Fruit fly (Drosophila melanogaster) whole organism, embryonic: ENCODE data around the gene CG16775.

ENCODE experiments used
- C15 ChIP-seq: fragments of 200-800 bp; sonication (Bioruptor generic); IDR thresholded peaks from 3 replicates; pipeline ENCODE4 v1.3.6; 2022; ENCODE audit warnings: missing biosample characterization, missing genetic modification characterization
- CG11695 ChIP-seq: fragments of 200-800 bp; sonication (Bioruptor generic); IDR thresholded peaks from 3 replicates; pipeline ENCODE4 v1.3.6; 2022; ENCODE audit warnings: missing biosample characterization, missing genetic modification characterization
- CG12104 ChIP-seq: fragments of 200-800 bp; sonication (Bioruptor generic); optimal IDR thresholded peaks from 3 replicates; lab custom pipeline; 2016; ENCODE audit warnings: missing biosample characterization, missing genetic modification characterization
- CG16813 ChIP-seq: fragments of 200-800 bp; sonication (Bioruptor generic); IDR thresholded peaks from 3 replicates; pipeline ENCODE4 v1.3.6; 2022; ENCODE audit warnings: missing biosample characterization, missing genetic modification characterization; ENCODE audit not compliant: partially characterized antibody
- CG2678 ChIP-seq: fragments of 200-800 bp; sonication (Bioruptor generic); optimal IDR thresholded peaks from 3 replicates; lab custom pipeline; 2019; ENCODE audit warnings: missing biosample characterization, mild to moderate bottlenecking, missing genetic modification characterization, moderate library complexity
- CG31441 ChIP-seq: fragments of 200-800 bp; sonication (Bioruptor generic); IDR thresholded peaks from 2 replicates; pipeline ENCODE4 v1.3.6; 2022; ENCODE audit warnings: missing biosample characterization, missing genetic modification characterization
- CG32772 ChIP-seq: fragments of 200-800 bp; sonication (Bioruptor generic); IDR thresholded peaks from 2 replicates; pipeline ENCODE4 v1.3.6; 2022; ENCODE audit warnings: missing biosample characterization, missing genetic modification characterization
- CG3407 ChIP-seq: fragments of 200-800 bp; sonication (Bioruptor generic); optimal IDR thresholded peaks from 2 replicates; lab custom pipeline; 2018; ENCODE audit warnings: missing biosample characterization, mild to moderate bottlenecking, missing genetic modification characterization
- CG34422 ChIP-seq: fragments of 200-800 bp; sonication (Bioruptor generic); IDR thresholded peaks from 3 replicates; pipeline ENCODE4 v1.3.6; 2022; ENCODE audit warnings: missing biosample characterization, missing genetic modification characterization
- CG42726 ChIP-seq: fragments of 200-800 bp; sonication (Bioruptor generic); IDR thresholded peaks from 2 replicates; pipeline ENCODE4 v1.3.6; 2022; ENCODE audit warnings: missing biosample characterization, missing genetic modification characterization; ENCODE audit not compliant: partially characterized antibody
- CG4282 ChIP-seq: fragments of 200-800 bp; sonication (Bioruptor generic); optimal IDR thresholded peaks from 2 replicates; lab custom pipeline; 2016; ENCODE audit warnings: missing biosample characterization, missing genetic modification characterization
- CG7556 ChIP-seq: fragments of 200-800 bp; sonication (Bioruptor generic); optimal IDR thresholded peaks from 2 replicates; lab custom pipeline; 2017; ENCODE audit warnings: missing biosample characterization, mild to moderate bottlenecking, missing genetic modification characterization
- CG7745 ChIP-seq: fragments of 200-800 bp; sonication (Bioruptor generic); optimal IDR thresholded peaks from 2 replicates; lab custom pipeline; 2018; ENCODE audit warnings: missing biosample characterization, mild to moderate bottlenecking, missing genetic modification characterization, moderate library complexity
- CG7963 ChIP-seq: fragments of 200-800 bp; sonication (Bioruptor generic); IDR thresholded peaks from 3 replicates; pipeline ENCODE4 v1.3.6; 2022; ENCODE audit warnings: missing biosample characterization, missing genetic modification characterization; ENCODE audit not compliant: partially characterized antibody
- CG8924 ChIP-seq: fragments of 200-800 bp; optimal IDR thresholded peaks from 3 replicates; lab custom pipeline; 2019; ENCODE audit warnings: missing biosample characterization, mild to moderate bottlenecking, missing genetic modification characterization, moderate library complexity
- CG9215 ChIP-seq: fragments of 200-800 bp; sonication (Bioruptor generic); IDR thresholded peaks from 2 replicates; pipeline ENCODE4 v1.3.6; 2022; ENCODE audit warnings: missing biosample characterization, missing genetic modification characterization
- CG9437 ChIP-seq: fragments of 200-800 bp; sonication (Bioruptor generic); optimal IDR thresholded peaks from 2 replicates; lab custom pipeline; 2018; ENCODE audit warnings: missing biosample characterization, mild to moderate bottlenecking, missing genetic modification characterization
- Dbx ChIP-seq: fragments of 200-800 bp; sonication (Bioruptor generic); IDR thresholded peaks from 3 replicates; pipeline ENCODE4 v1.3.6; 2022; ENCODE audit warnings: missing biosample characterization, missing genetic modification characterization
- Dll ChIP-seq: fragments of 200-800 bp; sonication (Bioruptor generic); IDR thresholded peaks from 4 replicates; pipeline ENCODE4 v1.3.6; 2022; ENCODE audit warnings: missing biosample characterization, missing genetic modification characterization; ENCODE audit not compliant: partially characterized antibody
- Fer3 ChIP-seq: fragments of 200-800 bp; sonication (Bioruptor generic); optimal IDR thresholded peaks from 2 replicates; lab custom pipeline; 2018; ENCODE audit warnings: missing biosample characterization, mild to moderate bottlenecking, missing genetic modification characterization, moderate library complexity
- GATAe ChIP-seq: fragments of 200-800 bp; sonication (Bioruptor generic); conservative IDR thresholded peaks from 2 replicates; pipeline ENCODE4 v1.3.6; 2022; ENCODE audit warnings: missing biosample characterization, missing genetic modification characterization
- Gsc ChIP-seq: fragments of 200-800 bp; sonication (Bioruptor generic); IDR thresholded peaks from 2 replicates; pipeline ENCODE4 v1.3.6; 2022; ENCODE audit warnings: missing biosample characterization, missing genetic modification characterization
- Kr ChIP-seq: fragments of 200-800 bp; sonication (Bioruptor generic); optimal IDR thresholded peaks from 2 replicates; lab custom pipeline; 2017; ENCODE audit warnings: missing biosample characterization, mild to moderate bottlenecking, missing genetic modification characterization
- NC2β ChIP-seq: fragments of 200-800 bp; sonication (Bioruptor generic); optimal IDR thresholded peaks from 2 replicates; lab custom pipeline; 2016; ENCODE audit warnings: missing biosample characterization, missing genetic modification characterization
- Nf-YB ChIP-seq: fragments of 200-800 bp; sonication (Bioruptor generic); optimal IDR thresholded peaks from 3 replicates; lab custom pipeline; 2019; ENCODE audit warnings: missing biosample characterization, mild to moderate bottlenecking, missing genetic modification characterization, moderate library complexity
- Poxn ChIP-seq: fragments of 200-800 bp; sonication (Bioruptor generic); IDR thresholded peaks from 2 replicates; pipeline ENCODE4 v1.3.6; 2022; ENCODE audit warnings: missing biosample characterization, missing genetic modification characterization
- abd-A ChIP-seq: fragments of 200-800 bp; sonication (Bioruptor generic); optimal IDR thresholded peaks from 3 replicates; lab custom pipeline; 2019; ENCODE audit warnings: missing biosample characterization, mild to moderate bottlenecking, missing genetic modification characterization, moderate library complexity
- ac ChIP-seq: fragments of 200-800 bp; sonication (Bioruptor generic); optimal IDR thresholded peaks from 3 replicates; lab custom pipeline; 2017; ENCODE audit warnings: missing biosample characterization, mild to moderate bottlenecking, missing genetic modification characterization
- chinmo ChIP-seq: fragments of 200-800 bp; sonication (Bioruptor generic); IDR thresholded peaks from 4 replicates; pipeline ENCODE4 v1.3.6; 2022; ENCODE audit warnings: missing biosample characterization, missing genetic modification characterization; ENCODE audit not compliant: partially characterized antibody
- dimm ChIP-seq: fragments of 200-800 bp; sonication (Bioruptor generic); IDR thresholded peaks from 2 replicates; pipeline ENCODE4 v1.3.6; 2022; ENCODE audit warnings: missing biosample characterization, missing genetic modification characterization
- gce ChIP-seq: fragments of 200-800 bp; sonication (Bioruptor generic); IDR thresholded peaks from 3 replicates; pipeline ENCODE4 v1.3.6; 2022; ENCODE audit warnings: missing biosample characterization, missing genetic modification characterization
- grn ChIP-seq: fragments of 200-800 bp; sonication (Bioruptor generic); optimal IDR thresholded peaks from 3 replicates; lab custom pipeline; 2017; ENCODE audit warnings: missing biosample characterization, missing genetic modification characterization
- hbn ChIP-seq: fragments of 200-800 bp; sonication (Bioruptor generic); IDR thresholded peaks from 2 replicates; pipeline ENCODE4 v1.3.6; 2022; ENCODE audit warnings: missing biosample characterization, missing genetic modification characterization; ENCODE audit not compliant: partially characterized antibody
- hkb ChIP-seq, 2 experiments: fragments of 200-800 bp in 1 of 2; fragments of >200 bp in 1 of 2; sonication (Bioruptor generic) in 1 of 2; IDR thresholded peaks in 1 of 2; optimal IDR thresholded peaks in 1 of 2; 2 replicates each; pipeline versions ENCODE4 v1.3.6 to Lab custom; 2017 to 2022; ENCODE audit warnings: missing biosample characterization in 1 of 2, missing genetic modification characterization in 1 of 2
- ind ChIP-seq: fragments of 200-800 bp; sonication (Bioruptor generic); optimal IDR thresholded peaks from 3 replicates; lab custom pipeline; 2016; ENCODE audit warnings: missing biosample characterization, missing genetic modification characterization
- kay ChIP-seq: fragments of 200-800 bp; sonication (Bioruptor generic); optimal IDR thresholded peaks from 2 replicates; lab custom pipeline; 2016; ENCODE audit warnings: missing biosample characterization, missing genetic modification characterization
- lov ChIP-seq, 2 experiments: fragments of 200-800 bp in 1 of 2; fragments of >200 bp in 1 of 2; sonication (Bioruptor generic) in 1 of 2; IDR thresholded peaks in 1 of 2; optimal IDR thresholded peaks in 1 of 2; 2 replicates in 1 of 2; 3 replicates in 1 of 2; pipeline versions ENCODE4 v1.3.6 to Lab custom; 2017 to 2022; ENCODE audit warnings: missing biosample characterization in 1 of 2, missing genetic modification characterization in 1 of 2
- mirr ChIP-seq: fragments of 200-800 bp; sonication (Bioruptor generic); optimal IDR thresholded peaks from 3 replicates; lab custom pipeline; 2018; ENCODE audit warnings: missing biosample characterization, mild to moderate bottlenecking, missing genetic modification characterization
- mld ChIP-seq: fragments of 200-800 bp; sonication (Bioruptor generic); IDR thresholded peaks from 3 replicates; pipeline ENCODE4 v1.3.6; 2022; ENCODE audit warnings: missing biosample characterization, missing genetic modification characterization; ENCODE audit not compliant: partially characterized antibody
- pfk ChIP-seq: fragments of 200-800 bp; sonication (Bioruptor generic); optimal IDR thresholded peaks from 2 replicates; lab custom pipeline; 2018; ENCODE audit warnings: missing biosample characterization, mild to moderate bottlenecking, missing genetic modification characterization, moderate library complexity
- prd ChIP-seq, 3 experiments: fragments of >200 bp in 2 of 3; fragments of 200-800 bp in 1 of 3; sonication (Bioruptor generic) in 1 of 3; optimal IDR thresholded peaks in 2 of 3; IDR thresholded peaks in 1 of 3; 2 replicates in 2 of 3; 3 replicates in 1 of 3; pipeline versions ENCODE4 v1.3.6 to Lab custom; 2017 to 2022; ENCODE audit warnings: missing biosample characterization in 1 of 3, missing genetic modification characterization in 1 of 3
- schlank ChIP-seq: fragments of 200-800 bp; sonication (Bioruptor generic); optimal IDR thresholded peaks from 2 replicates; lab custom pipeline; 2018; ENCODE audit warnings: missing biosample characterization, mild to moderate bottlenecking, missing genetic modification characterization
- shn ChIP-seq: fragments of 200-800 bp; sonication (Bioruptor generic); optimal IDR thresholded peaks from 3 replicates; lab custom pipeline; 2016; ENCODE audit warnings: missing biosample characterization, missing genetic modification characterization
- sim ChIP-seq: fragments of 200-800 bp; sonication (Bioruptor generic); IDR thresholded peaks from 2 replicates; pipeline ENCODE4 v1.3.6; 2022; ENCODE audit warnings: missing biosample characterization, missing genetic modification characterization
- sisA ChIP-seq: fragments of 200-800 bp; sonication (Bioruptor generic); IDR thresholded peaks from 2 replicates; pipeline ENCODE4 v1.3.6; 2022; ENCODE audit warnings: missing biosample characterization, missing genetic modification characterization
- stwl ChIP-seq: fragments of 200-800 bp; sonication (Bioruptor generic); optimal IDR thresholded peaks from 3 replicates; lab custom pipeline; 2018; ENCODE audit warnings: missing biosample characterization, mild to moderate bottlenecking, missing genetic modification characterization, moderate library complexity
- tio ChIP-seq: fragments of 200-800 bp; sonication (Bioruptor generic); optimal IDR thresholded peaks from 2 replicates; lab custom pipeline; 2017; ENCODE audit warnings: missing biosample characterization, missing genetic modification characterization, inconsistent platforms
- unpg ChIP-seq: fragments of 200-800 bp; sonication (Bioruptor generic); optimal IDR thresholded peaks from 3 replicates; lab custom pipeline; 2018; ENCODE audit warnings: missing biosample characterization, mild to moderate bottlenecking, missing genetic modification characterization, moderate library complexity
- zen2 ChIP-seq: fragments of 200-800 bp; sonication (Bioruptor generic); IDR thresholded peaks from 3 replicates; pipeline ENCODE4 v1.3.6; 2022; ENCODE audit warnings: missing biosample characterization, missing genetic modification characterization; ENCODE audit not compliant: partially characterized antibody

Gene CG16775

DNA sequence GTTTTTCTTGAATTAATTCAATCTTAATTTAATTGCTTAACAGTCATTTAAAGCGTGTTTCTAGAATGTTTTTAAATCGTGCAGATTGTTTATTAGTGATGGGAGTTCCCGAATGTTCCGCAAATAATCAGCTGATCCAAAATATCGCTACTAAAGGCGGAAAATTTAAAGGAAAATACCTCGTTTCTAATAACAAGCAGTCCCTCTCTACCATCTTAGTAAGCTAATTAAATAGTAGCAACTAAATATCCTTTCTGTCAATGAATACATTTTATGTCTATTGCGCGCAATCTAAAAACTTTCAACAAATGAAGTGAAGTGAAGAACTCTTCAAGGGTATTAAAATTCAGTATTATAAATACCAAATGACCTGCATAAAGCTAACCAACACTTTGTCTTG lies 26.0 kb upstream of the CG16775 start, which contains the start of gene CG5290 (continued):
- peak; percentile 19 for TF ChIP-seq CG9437 (GFP tag; lab: Kevin White, UChicago)
- no peak for TF ChIP-seq unpg (GFP tag; lab: Kevin White, UChicago)
- TF ChIP-seq sim (GFP tag; lab: Robert Waterston, UW) = no peak
- no peak for TF ChIP-seq mirr
- TF ChIP-seq CG31441 (GFP tag; lab: Robert Waterston, UW) = no peak
- TF ChIP-seq stwl = peak; percentile 76
- no peak for TF ChIP-seq NC2β (GFP tag; lab: Kevin White, UChicago)
- peak; percentile 66 for TF ChIP-seq CG16813 (GFP tag; lab: Robert Waterston, UW)
- TF ChIP-seq shn (GFP tag; lab: Kevin White, UChicago) = peak; percentile 3
- TF ChIP-seq Gsc = no peak
- peak; percentile 17 for TF ChIP-seq CG2678 (tag; lab: Kevin White, UChicago)
- no peak for TF ChIP-seq lov (optimal IDR thresholded peaks at IDR 0.05; lab: Kevin White, UChicago)
- TF ChIP-seq lov (GFP tag; IDR thresholded peaks at IDR 0.05; lab: Robert Waterston, UW) = no peak
- TF ChIP-seq pfk = no peak
- TF ChIP-seq ind (GFP tag; lab: Kevin White, UChicago) = peak; percentile 7
- no peak for TF ChIP-seq kay
- no peak for TF ChIP-seq CG7745 (tag; lab: Kevin White, UChicago)
- no peak for TF ChIP-seq CG7556 (GFP tag; lab: Kevin White, UChicago)
- TF ChIP-seq sisA (GFP tag; lab: Robert Waterston, UW) = no peak
- TF ChIP-seq chinmo = no peak
- no peak for TF ChIP-seq CG9215 (GFP tag; lab: Robert Waterston, UW)
- TF ChIP-seq zen2 (GFP tag; lab: Robert Waterston, UW) = peak; percentile 19; the same call in 1 of the 3 replicates
- no peak for TF ChIP-seq dimm (GFP tag; lab: Robert Waterston, UW)
- TF ChIP-seq CG34422 (GFP tag; lab: Robert Waterston, UW) = no peak
- no peak for TF ChIP-seq Fer3 (tag; lab: Kevin White, UChicago)
- no peak for TF ChIP-seq Poxn
- no peak for TF ChIP-seq GATAe
- no peak for TF ChIP-seq grn (GFP tag; lab: Kevin White, UChicago)
- no peak for TF ChIP-seq tio (GFP tag; lab: Kevin White, UChicago)
- no peak for TF ChIP-seq C15 (GFP tag; lab: Robert Waterston, UW)
- no peak for TF ChIP-seq ac (GFP tag; lab: Kevin White, UChicago)
- no peak for TF ChIP-seq mld (GFP tag; lab: Robert Waterston, UW)
- TF ChIP-seq CG12104 = no peak
- TF ChIP-seq Nf-YB (GFP tag; lab: Kevin White, UChicago) = no peak
- TF ChIP-seq Kr = no peak
- no peak for TF ChIP-seq CG3407 (GFP tag; lab: Kevin White, UChicago)
- no peak for TF ChIP-seq CG8924 (tag; lab: Kevin White, UChicago)
- no peak for TF ChIP-seq CG32772
- TF ChIP-seq CG42726 = no peak
- no peak for TF ChIP-seq CG7963 (GFP tag; lab: Robert Waterston, UW)
- peak; percentile 78 for TF ChIP-seq hbn
- peak; percentile 79 for TF ChIP-seq Dll (GFP tag; lab: Robert Waterston, UW)
- TF ChIP-seq hkb (optimal IDR thresholded peaks at IDR 0.05; lab: Kevin White, UChicago) = no peak
- no peak for TF ChIP-seq hkb (GFP tag; IDR thresholded peaks at IDR 0.05; lab: Robert Waterston, UW)
- no peak for TF ChIP-seq CG4282 (GFP tag; lab: Kevin White, UChicago)
- no peak for TF ChIP-seq prd (optimal IDR thresholded peaks at IDR 0.05; lab: Kevin White, UChicago)
- no peak for TF ChIP-seq prd (GFP tag; IDR thresholded peaks at IDR 0.05; lab: Robert Waterston, UW)
- no peak for TF ChIP-seq schlank (tag; lab: Kevin White, UChicago)
- TF ChIP-seq CG11695 (GFP tag; lab: Robert Waterston, UW) = no peak
- peak; percentile 7 for TF ChIP-seq abd-A (tag; lab: Kevin White, UChicago)
- TF ChIP-seq gce = no peak
- no peak for TF ChIP-seq Dbx (GFP tag; lab: Robert Waterston, UW)
